Fruit fly (Drosophila melanogaster) whole organism: ENCODE measurements around the gene CG14710.

Experiments used
- CG8478 ChIP-seq: fragments of >200 bp; optimal IDR thresholded peaks from 2 replicates; lab custom pipeline; 2018; ENCODE audit warnings: inconsistent platforms
- Dll ChIP-seq: fragments of >200 bp; optimal IDR thresholded peaks from 2 replicates; lab custom pipeline; 2017
- EcR ChIP-seq, 2 experiments: fragments of >200 bp; optimal IDR thresholded peaks; 2 replicates each; lab custom pipeline; 2017; ENCODE audit warnings: missing biosample characterization in 2 of 2, missing genetic modification characterization in 2 of 2, missing genetic modification reagents in 2 of 2
- pan ChIP-seq: fragments of >200 bp; optimal IDR thresholded peaks from 2 replicates; lab custom pipeline; 2017
- psq ChIP-seq: fragments of >200 bp; optimal IDR thresholded peaks from 2 replicates; lab custom pipeline; 2017
- usp ChIP-seq: fragments of >200 bp; optimal IDR thresholded peaks from 2 replicates; lab custom pipeline; 2017; ENCODE audit warnings: missing biosample characterization, missing genetic modification characterization, mixed read lengths

CG14710 gene

dm6 chr3R:11661712-11662111 is 41.8 kb downstream of the CG14710 start:
- TF ChIP-seq usp (GFP tag; lab: Kevin White, UChicago) (no peak), CG8478 (no peak), psq (lab: Kevin White, UChicago) (no peak), EcR (GFP tag; optimal IDR thresholded peaks at IDR 0.05; lab: Kevin White, UChicago) (no peak), pan (lab: Kevin White, UChicago) (no peak), Dll (no peak)

- TF ChIP-seq EcR (GFP tag; optimal IDR thresholded peaks at IDR 0.05; lab: Kevin White, UChicago) (no peak), Dll (no peak), pan (lab: Kevin White, UChicago) (no peak), psq (lab: Kevin White, UChicago) (no peak), usp (GFP tag; lab: Kevin White, UChicago) (no peak), CG8478 (no peak)
Measured at dm6 chr3R:11662617-11663016, 42.7 kb downstream of the CG14710 start.

- TF ChIP-seq EcR (GFP tag; optimal IDR thresholded peaks at IDR 0.05; lab: Kevin White, UChicago) = no peak
- TF ChIP-seq usp (GFP tag; lab: Kevin White, UChicago) = no peak
- no peak for TF ChIP-seq psq (lab: Kevin White, UChicago)
- no peak for TF ChIP-seq pan (lab: Kevin White, UChicago)
- TF ChIP-seq Dll = no peak
- no peak for TF ChIP-seq CG8478
Measured at dm6 chr3R:11663441-11663840, 43.6 kb downstream of the CG14710 start.

- TF ChIP-seq EcR (GFP tag; optimal IDR thresholded peaks at IDR 0.05; lab: Kevin White, UChicago) (no peak), pan (lab: Kevin White, UChicago) (no peak), Dll (no peak), CG8478 (no peak), psq (lab: Kevin White, UChicago) (no peak), usp (GFP tag; lab: Kevin White, UChicago) (no peak)
Measured at dm6 chr3R:11665508-11665907, 45.6 kb downstream of the CG14710 start.

DNA sequence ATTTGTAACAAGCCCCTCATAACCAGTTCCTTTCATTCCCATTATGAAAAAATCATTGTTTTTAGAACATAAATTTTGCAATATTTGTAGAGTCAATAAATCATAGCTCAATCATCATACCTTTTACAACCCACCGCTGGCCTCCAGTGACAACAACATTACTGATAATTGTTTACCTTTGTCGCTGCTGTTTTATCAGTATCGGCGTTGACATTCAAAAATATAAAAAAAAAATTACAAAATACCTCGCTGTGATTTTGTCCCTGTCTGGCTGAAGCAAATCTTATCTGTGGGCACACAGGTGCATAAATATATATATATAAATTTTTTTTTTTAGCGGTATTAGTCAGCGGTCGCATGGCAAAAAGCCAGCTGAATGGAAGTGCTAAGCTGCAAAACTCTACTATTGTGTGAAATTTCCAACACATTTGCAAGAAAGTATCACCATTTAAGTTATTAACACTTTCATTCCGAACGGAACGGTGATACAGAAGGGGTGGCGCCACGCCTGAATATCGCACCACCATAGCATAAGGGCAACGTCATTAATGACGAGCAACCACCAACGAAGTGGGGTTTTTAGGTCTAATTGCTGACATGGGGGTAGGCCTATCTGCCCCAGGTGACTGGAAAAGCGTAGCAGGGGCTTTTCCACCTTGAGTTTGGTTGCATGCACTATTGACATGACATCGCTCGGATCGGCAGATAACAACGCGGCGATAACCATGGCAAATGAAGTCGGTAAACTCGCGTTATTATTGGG is 46.2 kb downstream of the CG14710 start:
- TF ChIP-seq EcR (GFP tag; optimal IDR thresholded peaks at IDR 0.05; lab: Kevin White, UChicago) (no peak), Dll (no peak), psq (lab: Kevin White, UChicago) (no peak), pan (lab: Kevin White, UChicago) (no peak), CG8478 (no peak)

DNA sequence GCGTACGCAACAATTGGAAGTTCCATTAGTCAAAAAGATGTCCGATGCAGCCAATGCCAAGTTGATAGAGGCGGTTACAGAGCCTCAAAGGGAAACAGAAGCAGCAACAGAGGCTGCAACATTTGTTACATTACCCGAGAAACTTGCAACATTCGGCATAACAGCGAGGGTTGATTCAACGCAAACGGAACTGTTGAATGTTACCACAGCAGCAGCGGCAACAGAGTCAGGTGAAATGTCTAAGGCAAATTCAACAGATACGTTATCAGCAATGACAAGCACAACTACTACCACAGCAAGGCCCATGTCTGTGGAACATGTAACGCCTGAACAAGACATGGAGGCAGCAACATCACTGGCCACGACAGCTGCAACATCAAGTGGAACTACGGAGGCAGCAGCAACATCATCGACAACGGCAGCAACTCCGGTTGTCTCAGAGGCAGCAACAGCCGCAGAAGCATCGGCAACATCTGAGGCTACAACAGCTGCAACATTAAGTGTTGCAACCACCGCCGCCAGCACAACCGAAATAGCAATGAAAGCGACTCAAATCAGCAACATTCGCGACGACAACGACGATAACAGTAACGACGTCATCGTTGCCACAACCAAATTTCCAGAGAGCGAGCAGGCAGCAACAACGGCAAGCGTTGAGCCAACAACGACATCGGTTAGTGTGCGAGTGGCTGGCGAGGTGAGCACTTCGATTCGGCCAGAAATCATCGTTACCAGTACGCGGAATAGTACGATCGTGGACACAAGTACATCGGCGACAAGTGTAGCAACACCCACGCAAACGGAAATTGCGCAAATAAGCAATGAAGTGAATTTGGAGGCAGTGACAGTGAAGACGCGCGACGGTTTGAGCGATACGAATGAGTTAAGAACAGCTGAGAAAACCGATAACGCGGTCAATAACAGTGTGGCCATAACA is 49.4 kb downstream of the CG14710 start:
- TF ChIP-seq pan (lab: Kevin White, UChicago) (no peak), CG8478 (no peak), Dll (no peak), usp (GFP tag; lab: Kevin White, UChicago) (no peak), EcR (GFP tag; optimal IDR thresholded peaks at IDR 0.05; lab: Kevin White, UChicago) (no peak), psq (lab: Kevin White, UChicago) (no peak)

DNA sequence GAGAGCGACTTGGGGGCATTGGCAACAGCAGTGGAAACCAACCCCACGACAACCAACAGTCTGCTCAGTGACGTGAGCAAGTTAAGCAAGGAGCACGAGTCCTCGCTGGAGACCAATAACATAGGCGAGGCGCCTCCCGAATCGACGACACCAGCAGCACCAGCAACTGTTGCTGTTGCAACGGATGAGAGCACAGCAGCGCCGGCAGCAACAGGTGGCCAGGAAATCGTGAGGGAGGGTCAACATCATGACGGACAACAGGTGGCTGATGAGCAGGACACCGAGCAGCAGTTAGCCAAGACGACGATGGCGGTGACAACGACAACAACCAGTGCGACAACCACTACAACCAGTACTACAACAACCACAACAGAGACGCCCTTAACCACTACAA is 50.1 kb downstream of the CG14710 start:
- no peak for TF ChIP-seq psq (lab: Kevin White, UChicago)
- no peak for TF ChIP-seq pan (lab: Kevin White, UChicago)
- no peak for TF ChIP-seq CG8478
- no peak for TF ChIP-seq EcR (GFP tag; optimal IDR thresholded peaks at IDR 0.05; lab: Kevin White, UChicago)
- no peak for TF ChIP-seq Dll
- no peak for TF ChIP-seq usp (GFP tag; lab: Kevin White, UChicago)

DNA sequence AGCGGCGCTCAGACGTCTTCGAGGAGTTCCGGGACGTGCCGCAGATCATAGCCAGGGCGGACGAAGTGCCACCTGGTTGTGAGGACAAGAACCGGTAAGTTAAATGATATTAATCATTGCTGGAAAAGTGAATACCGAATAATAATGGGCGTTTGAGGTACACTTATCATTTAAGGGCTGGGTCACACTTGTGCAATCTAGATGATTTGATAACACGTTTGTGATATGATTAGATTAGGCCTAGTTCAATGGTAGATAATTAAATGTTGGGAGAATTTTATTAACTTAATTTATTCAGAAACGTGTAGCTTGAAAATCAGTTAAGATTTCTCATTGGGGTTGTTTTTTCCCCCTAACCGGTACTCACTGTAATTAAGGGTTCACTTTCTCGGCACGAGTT is 51.0 kb downstream of the CG14710 start:
- no peak for TF ChIP-seq Dll
- no peak for TF ChIP-seq usp (GFP tag; lab: Kevin White, UChicago)
- TF ChIP-seq CG8478 = no peak
- no peak for TF ChIP-seq pan (lab: Kevin White, UChicago)
- TF ChIP-seq EcR (GFP tag; optimal IDR thresholded peaks at IDR 0.05; lab: Kevin White, UChicago) = no peak
- no peak for TF ChIP-seq psq (lab: Kevin White, UChicago)
